Worm (Caenorhabditis elegans): ENCODE data around the gene selt-1.2.

ce11 chrV:10736756-10737155 lies 10.4 kb downstream of the selt-1.2 start, which contains the start of the genes mre-11 and wdr-5.3:
- TF ChIP-seq lin-11 (tag; optimal IDR thresholded peaks at IDR 0.05) (no peak), tbx-2 (tag; optimal IDR thresholded peaks at IDR 0.05) (peak; percentile 57), nhr-232 (tag; optimal IDR thresholded peaks at IDR 0.05) (no peak), gmeb-2 (tag; optimal IDR thresholded peaks at IDR 0.05) (no peak), hlh-6 (tag; optimal IDR thresholded peaks at IDR 0.05) (no peak), pha-4 (tag; optimal IDR thresholded peaks at IDR 0.05) (no peak), sdc-2 (tag; optimal IDR thresholded peaks at IDR 0.05) (no peak), ceh-6 (GFP tag; optimal IDR thresholded peaks at IDR 0.05) (no peak), C38D4.7 (GFP tag; optimal IDR thresholded peaks at IDR 0.05) (no peak), pha-2 (tag; optimal IDR thresholded peaks at IDR 0.05) (no peak)

Measured in whole organism, late embryonic.